Fruit fly (Drosophila melanogaster) whole organism, embryonic: ENCODE measurements around the gene CG13024.

Experiments used
- CG14965 ChIP-seq: fragments of 200-800 bp; sonication (Bioruptor generic); optimal IDR thresholded peaks from 2 replicates; lab custom pipeline; 2016; ENCODE audit warnings: missing biosample characterization, missing genetic modification characterization, borderline replicate concordance
- CG1792 ChIP-seq: fragments of 200-800 bp; sonication (Bioruptor generic); optimal IDR thresholded peaks from 2 replicates; lab custom pipeline; 2016; ENCODE audit warnings: missing biosample characterization, missing genetic modification characterization
- CG32532 ChIP-seq: fragments of 200-800 bp; sonication (Bioruptor generic); IDR thresholded peaks from 2 replicates; pipeline ENCODE4 v1.3.6; 2022; ENCODE audit warnings: missing biosample characterization, missing genetic modification characterization
- CG8478 ChIP-seq: fragments of >200 bp; optimal IDR thresholded peaks from 2 replicates; lab custom pipeline; 2018
- Elba2 ChIP-seq: fragments of 200-800 bp; sonication (Bioruptor generic); optimal IDR thresholded peaks from 3 replicates; lab custom pipeline; 2016; ENCODE audit warnings: missing biosample characterization, missing genetic modification characterization
- row ChIP-seq: fragments of 200-800 bp; sonication (Bioruptor generic); IDR thresholded peaks from 3 replicates; pipeline ENCODE4 v1.3.6; 2022; ENCODE audit warnings: missing biosample characterization, missing genetic modification characterization
- trh ChIP-seq: fragments of 200-800 bp; sonication (Bioruptor generic); optimal IDR thresholded peaks from 2 replicates; lab custom pipeline; 2016; ENCODE audit warnings: missing biosample characterization, missing genetic modification characterization

DNA sequence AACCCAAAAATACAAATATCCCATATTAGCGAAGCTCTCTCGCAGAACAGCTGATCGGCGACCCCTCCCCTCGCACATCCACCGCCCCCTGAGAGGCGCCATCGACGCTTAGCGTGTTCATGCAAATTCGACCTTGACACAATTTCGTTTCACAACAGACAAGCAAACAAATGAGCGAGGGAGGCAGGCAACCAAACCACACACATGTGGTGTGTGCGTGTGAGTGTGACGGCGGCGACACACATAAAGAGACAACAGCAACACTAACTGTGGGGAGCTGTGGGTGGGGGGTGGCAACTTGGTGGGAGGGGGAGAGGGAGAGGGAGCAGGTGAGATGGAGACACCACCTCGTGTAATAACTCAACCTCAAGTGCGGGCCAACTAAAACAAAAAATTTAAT lies 4.1 kb downstream of the CG13024 start:
- TF ChIP-seq CG32532, result no peak
- TF ChIP-seq CG14965 (GFP tag; lab: Kevin White, UChicago), result no peak
- TF ChIP-seq CG1792 (GFP tag; lab: Kevin White, UChicago), result no peak
- no peak for TF ChIP-seq row
- TF ChIP-seq trh (GFP tag; lab: Kevin White, UChicago), result no peak
- no peak for TF ChIP-seq Elba2 (GFP tag; lab: Kevin White, UChicago)
- no peak for TF ChIP-seq CG8478 (lab: Kevin White, UChicago)
